Worm (Caenorhabditis elegans): ENCODE measurements around the gene F33G12.7.
A peak's percentile ranks its signal among the peaks of the same experiment; 100 is the strongest.

ce11 chrII:5061794-5062368 lies 21.4 kb upstream of the F33G12.7 start, which contains the start of gene smc-5:
- no peak for TF ChIP-seq ama-1 (optimal IDR thresholded peaks at IDR 0.05)
- no peak for TF ChIP-seq lin-39 (tag; optimal IDR thresholded peaks at IDR 0.05)
- no peak for TF ChIP-seq ztf-11 (tag; optimal IDR thresholded peaks at IDR 0.05)
- no peak for TF ChIP-seq nhr-25 (tag; optimal IDR thresholded peaks at IDR 0.05)
- no peak for TF ChIP-seq nhr-11 (tag; optimal IDR thresholded peaks at IDR 0.05)
- TF ChIP-seq mdl-1 (tag; optimal IDR thresholded peaks at IDR 0.05), result no peak
- no peak for TF ChIP-seq mab-5 (tag; optimal IDR thresholded peaks at IDR 0.05)
- peak; percentile 78 for TF ChIP-seq lin-13 (GFP tag; optimal IDR thresholded peaks at IDR 0.05)
- no peak for TF ChIP-seq elt-1 (tag; optimal IDR thresholded peaks at IDR 0.05)
- no peak for TF ChIP-seq aly-2 (tag; optimal IDR thresholded peaks at IDR 0.05)

Data from whole organism, L2 larva.